Worm (Caenorhabditis elegans) whole organism, late embryonic: Measurements from ENCODE around the gene srsx-1.

Source experiments
- dve-1 ChIP-seq: sonication (generic microtip); optimal IDR thresholded peaks from 2 replicates; lab custom pipeline; 2017; ENCODE audit warnings: antibody characterized with exemption, mild to moderate bottlenecking, missing genetic modification characterization, missing compliant biosample characterization
- nhr-11 ChIP-seq: fragments of 150-350 bp; optimal IDR thresholded peaks from 2 replicates; lab custom pipeline; 2014; ENCODE audit warnings: missing biosample characterization, missing genetic modification characterization

- TF ChIP-seq dve-1 (tag; lab: Kevin White, UChicago) = no peak
- no peak for TF ChIP-seq nhr-11 (tag; lab: Kevin White, UChicago)
Measured at ce11 chrV:17226119-17226518, 48.3 kb upstream of the srsx-1 start, which contains the start of gene srh-112.
